Fruit fly (Drosophila melanogaster) whole organism, embryonic: Measurements from ENCODE around the gene Atu.

Experiments used
- Ada2b ChIP-seq: fragments of 200-800 bp; sonication (Bioruptor generic); IDR thresholded peaks from 2 replicates; pipeline ENCODE4 v1.3.6; 2022; ENCODE audit warnings: missing biosample characterization, missing genetic modification characterization
- B-H1 ChIP-seq: fragments of 200-800 bp; sonication (Bioruptor generic); IDR thresholded peaks from 3 replicates; pipeline ENCODE4 v1.3.6; 2022; ENCODE audit warnings: missing biosample characterization, missing genetic modification characterization
- Blimp-1 ChIP-seq: fragments of 200-800 bp; sonication (Bioruptor generic); optimal IDR thresholded peaks from 3 replicates; lab custom pipeline; 2018; ENCODE audit warnings: missing biosample characterization, missing genetic modification characterization, mild to moderate bottlenecking, moderate library complexity, missing genetic modification reagents
- CG10267 ChIP-seq: fragments of 200-800 bp; sonication (Bioruptor generic); optimal IDR thresholded peaks from 2 replicates; lab custom pipeline; 2018; ENCODE audit warnings: missing biosample characterization, mild to moderate bottlenecking, missing genetic modification characterization, moderate library complexity
- CG10654 ChIP-seq: fragments of 200-800 bp; sonication (Bioruptor generic); optimal IDR thresholded peaks from 2 replicates; lab custom pipeline; 2016; ENCODE audit warnings: missing biosample characterization, missing genetic modification characterization
- CG15073 ChIP-seq: fragments of 200-800 bp; sonication (Bioruptor generic); optimal IDR thresholded peaks from 2 replicates; lab custom pipeline; 2016; ENCODE audit warnings: missing biosample characterization, missing genetic modification characterization
- CG15269 ChIP-seq: fragments of 200-800 bp; sonication (Bioruptor generic); optimal IDR thresholded peaks from 2 replicates; lab custom pipeline; 2018; ENCODE audit warnings: missing biosample characterization, mild to moderate bottlenecking, missing genetic modification characterization, moderate library complexity
- CG1529 ChIP-seq: fragments of 200-800 bp; sonication (Bioruptor generic); optimal IDR thresholded peaks from 3 replicates; lab custom pipeline; 2018; ENCODE audit warnings: missing biosample characterization, missing genetic modification characterization
- CG1603 ChIP-seq: fragments of 200-800 bp; sonication (Bioruptor generic); optimal IDR thresholded peaks from 2 replicates; lab custom pipeline; 2019; ENCODE audit warnings: missing biosample characterization, mild to moderate bottlenecking, missing genetic modification characterization, moderate library complexity
- CG1792 ChIP-seq: fragments of 200-800 bp; sonication (Bioruptor generic); optimal IDR thresholded peaks from 2 replicates; lab custom pipeline; 2016; ENCODE audit warnings: missing biosample characterization, missing genetic modification characterization
- CG1832 ChIP-seq: fragments of 200-800 bp; sonication (Bioruptor generic); optimal IDR thresholded peaks from 2 replicates; lab custom pipeline; 2017; ENCODE audit warnings: missing biosample characterization, mild to moderate bottlenecking, missing genetic modification characterization, inconsistent platforms
- CG18599 ChIP-seq: fragments of 200-800 bp; sonication (Bioruptor generic); optimal IDR thresholded peaks from 3 replicates; lab custom pipeline; 2017; ENCODE audit warnings: missing biosample characterization, missing genetic modification characterization, mild to moderate bottlenecking, moderate library complexity, missing genetic modification reagents
- CG2129 ChIP-seq: fragments of 200-800 bp; sonication (Bioruptor generic); IDR thresholded peaks from 2 replicates; pipeline ENCODE4 v1.3.6; 2022; ENCODE audit warnings: missing biosample characterization, missing genetic modification characterization; ENCODE audit not compliant: partially characterized antibody
- CG2678 ChIP-seq: fragments of 200-800 bp; sonication (Bioruptor generic); optimal IDR thresholded peaks from 3 replicates; lab custom pipeline; 2019; ENCODE audit warnings: missing biosample characterization, mild to moderate bottlenecking, missing genetic modification characterization, moderate library complexity
- CG30020 ChIP-seq: fragments of 200-800 bp; optimal IDR thresholded peaks from 2 replicates; lab custom pipeline; 2019; ENCODE audit warnings: missing biosample characterization, mild to moderate bottlenecking, missing genetic modification characterization, moderate library complexity
- CG32772 ChIP-seq: fragments of 200-800 bp; sonication (Bioruptor generic); IDR thresholded peaks from 2 replicates; pipeline ENCODE4 v1.3.6; 2022; ENCODE audit warnings: missing biosample characterization, missing genetic modification characterization
- Chrac-16 ChIP-seq: fragments of 200-800 bp; sonication (Bioruptor generic); optimal IDR thresholded peaks from 3 replicates; lab custom pipeline; 2016; ENCODE audit warnings: missing biosample characterization, missing genetic modification characterization
- D ChIP-seq, 2 experiments: fragments of 200-800 bp in 1 of 2; fragments of >200 bp in 1 of 2; sonication (Bioruptor generic) in 1 of 2; optimal IDR thresholded peaks; 2 replicates in 1 of 2; 3 replicates in 1 of 2; lab custom pipeline; 2017; ENCODE audit warnings: mild to moderate bottlenecking in 1 of 2, missing biosample characterization in 1 of 2, missing genetic modification characterization in 1 of 2, missing genetic modification reagents in 1 of 2
- Deaf1 ChIP-seq: fragments of 200-800 bp; optimal IDR thresholded peaks from 3 replicates; lab custom pipeline; 2019; ENCODE audit warnings: missing biosample characterization, mild to moderate bottlenecking, missing genetic modification characterization, moderate library complexity
- Hr39 ChIP-seq: fragments of >200 bp; optimal IDR thresholded peaks from 2 replicates; lab custom pipeline; 2017
- Lhr ChIP-seq: fragments of 200-800 bp; sonication (Bioruptor generic); optimal IDR thresholded peaks from 3 replicates; lab custom pipeline; 2017; ENCODE audit warnings: mild to moderate bottlenecking, missing biosample characterization, missing genetic modification reagents, missing genetic modification characterization
- MTF-1 ChIP-seq: fragments of 200-800 bp; sonication (Bioruptor generic); optimal IDR thresholded peaks from 2 replicates; lab custom pipeline; 2018; ENCODE audit warnings: missing biosample characterization, mild to moderate bottlenecking, missing genetic modification characterization, borderline replicate concordance
- Neu2 ChIP-seq: fragments of 200-800 bp; sonication (Bioruptor generic); optimal IDR thresholded peaks from 3 replicates; lab custom pipeline; 2016; ENCODE audit warnings: missing biosample characterization, missing genetic modification characterization, borderline replicate concordance
- ab ChIP-seq: fragments of 200-800 bp; sonication (Bioruptor generic); optimal IDR thresholded peaks from 2 replicates; lab custom pipeline; 2016; ENCODE audit warnings: missing biosample characterization, missing genetic modification characterization
- ac ChIP-seq: fragments of 200-800 bp; sonication (Bioruptor generic); optimal IDR thresholded peaks from 3 replicates; lab custom pipeline; 2017; ENCODE audit warnings: missing biosample characterization, mild to moderate bottlenecking, missing genetic modification characterization
- aop ChIP-seq: fragments of 200-800 bp; sonication (Bioruptor generic); IDR thresholded peaks from 2 replicates; pipeline ENCODE4 v1.3.6; 2022; ENCODE audit warnings: missing biosample characterization, missing genetic modification characterization
- bab2 ChIP-seq: fragments of 200-800 bp; sonication (Bioruptor generic); optimal IDR thresholded peaks from 2 replicates; lab custom pipeline; 2016; ENCODE audit warnings: missing biosample characterization, missing genetic modification characterization
- caup ChIP-seq: fragments of 200-800 bp; sonication (Bioruptor generic); optimal IDR thresholded peaks from 3 replicates; lab custom pipeline; 2017; ENCODE audit warnings: missing biosample characterization, mild to moderate bottlenecking, missing genetic modification characterization, moderate library complexity; ENCODE audit not compliant: severe bottlenecking
- cg ChIP-seq: fragments of 200-800 bp; sonication (Bioruptor generic); optimal IDR thresholded peaks from 3 replicates; lab custom pipeline; 2019; ENCODE audit warnings: missing biosample characterization, mild to moderate bottlenecking, missing genetic modification characterization, moderate library complexity
- chn ChIP-seq: fragments of 200-800 bp; sonication (Bioruptor generic); optimal IDR thresholded peaks from 2 replicates; lab custom pipeline; 2016; ENCODE audit warnings: missing biosample characterization, missing genetic modification characterization
- en ChIP-seq: fragments of 200-800 bp; sonication (Bioruptor generic); optimal IDR thresholded peaks from 2 replicates; lab custom pipeline; 2016; ENCODE audit warnings: missing biosample characterization, missing genetic modification characterization
- fd102C ChIP-seq: fragments of 200-800 bp; sonication (Bioruptor generic); optimal IDR thresholded peaks from 2 replicates; lab custom pipeline; 2018; ENCODE audit warnings: missing biosample characterization, mild to moderate bottlenecking, missing genetic modification characterization, moderate library complexity
- fu2 ChIP-seq: fragments of 200-800 bp; sonication (Bioruptor generic); optimal IDR thresholded peaks from 2 replicates; lab custom pipeline; 2016; ENCODE audit warnings: missing biosample characterization, missing genetic modification characterization
- hbn ChIP-seq: fragments of 200-800 bp; sonication (Bioruptor generic); IDR thresholded peaks from 2 replicates; pipeline ENCODE4 v1.3.6; 2022; ENCODE audit warnings: missing biosample characterization, missing genetic modification characterization; ENCODE audit not compliant: partially characterized antibody
- lab ChIP-seq: fragments of 200-800 bp; sonication (Bioruptor generic); optimal IDR thresholded peaks from 3 replicates; lab custom pipeline; 2017; ENCODE audit warnings: missing biosample characterization, missing genetic modification characterization, mild to moderate bottlenecking, moderate library complexity, missing genetic modification reagents
- pan ChIP-seq, 4 experiments: fragments of >200 bp in 3 of 4; fragments of 200-800 bp in 1 of 4; sonication (Bioruptor generic) in 1 of 4; optimal IDR thresholded peaks in 3 of 4; IDR thresholded peaks in 1 of 4; 2 replicates each; pipeline versions ENCODE4 v1.3.6 to Lab custom; 2017 to 2022; ENCODE audit warnings: missing biosample characterization in 2 of 4, missing genetic modification characterization in 2 of 4, mixed read lengths in 1 of 4
- ranshi ChIP-seq: fragments of 200-800 bp; sonication (Bioruptor generic); IDR thresholded peaks from 2 replicates; pipeline ENCODE4 v1.3.6; 2022; ENCODE audit warnings: missing biosample characterization, missing genetic modification characterization
- rib ChIP-seq: fragments of 200-800 bp; sonication (Bioruptor generic); IDR thresholded peaks from 2 replicates; pipeline ENCODE4 v1.3.6; 2022; ENCODE audit warnings: missing biosample characterization, missing genetic modification characterization
- sim ChIP-seq: fragments of 200-800 bp; sonication (Bioruptor generic); IDR thresholded peaks from 2 replicates; pipeline ENCODE4 v1.3.6; 2022; ENCODE audit warnings: missing biosample characterization, missing genetic modification characterization
- slp2 ChIP-seq: fragments of 200-800 bp; sonication (Bioruptor generic); optimal IDR thresholded peaks from 2 replicates; lab custom pipeline; 2016; ENCODE audit warnings: missing biosample characterization, missing genetic modification characterization
- sr ChIP-seq: fragments of 200-800 bp; sonication (Bioruptor generic); IDR thresholded peaks from 3 replicates; pipeline ENCODE4 v1.3.6; 2022; ENCODE audit warnings: missing biosample characterization, missing genetic modification characterization
- sug ChIP-seq: fragments of 200-800 bp; optimal IDR thresholded peaks from 2 replicates; lab custom pipeline; 2019; ENCODE audit warnings: missing biosample characterization, mild to moderate bottlenecking, missing genetic modification characterization, moderate library complexity
- tio ChIP-seq: fragments of 200-800 bp; sonication (Bioruptor generic); optimal IDR thresholded peaks from 2 replicates; lab custom pipeline; 2017; ENCODE audit warnings: missing biosample characterization, missing genetic modification characterization, inconsistent platforms
- unc-4 ChIP-seq: fragments of 200-800 bp; sonication (Bioruptor generic); IDR thresholded peaks from 2 replicates; pipeline ENCODE4 v1.3.6; 2022; ENCODE audit warnings: missing biosample characterization, missing genetic modification characterization; ENCODE audit not compliant: partially characterized antibody
- usp ChIP-seq: fragments of >200 bp; optimal IDR thresholded peaks from 2 replicates; lab custom pipeline; 2017; ENCODE audit warnings: missing biosample characterization, missing genetic modification characterization
- vnd ChIP-seq: fragments of 200-800 bp; sonication (Bioruptor generic); IDR thresholded peaks from 3 replicates; pipeline ENCODE4 v1.3.6; 2022; ENCODE audit warnings: missing biosample characterization, missing genetic modification characterization; ENCODE audit not compliant: partially characterized antibody
- zen2 ChIP-seq: fragments of 200-800 bp; sonication (Bioruptor generic); IDR thresholded peaks from 3 replicates; pipeline ENCODE4 v1.3.6; 2022; ENCODE audit warnings: missing biosample characterization, missing genetic modification characterization; ENCODE audit not compliant: partially characterized antibody
- zf30C ChIP-seq: fragments of 200-800 bp; sonication (Bioruptor generic); optimal IDR thresholded peaks from 3 replicates; lab custom pipeline; 2018; ENCODE audit warnings: missing biosample characterization, mild to moderate bottlenecking, missing genetic modification characterization

The Atu gene

dm6 chr3R:5620387-5620956 is 7.3 kb downstream of the Atu start (continued):
- TF ChIP-seq pan (optimal IDR thresholded peaks at IDR 0.05; lab: Kevin White, UChicago) (no peak), pan (GFP tag; optimal IDR thresholded peaks at IDR 0.05 in 1 of 2, IDR thresholded peaks at IDR 0.05 in 1 of 2) (peak in 1 of 2 experiments; percentile 68), CG15269 (peak; percentile 58), CG1603 (tag; lab: Kevin White, UChicago) (peak; percentile 71), sug (tag; lab: Kevin White, UChicago) (peak; percentile 13), zen2 (GFP tag; lab: Robert Waterston, UW) (no peak), tio (peak; percentile 77), bab2 (GFP tag; lab: Kevin White, UChicago) (peak; percentile 69), zf30C (GFP tag; lab: Kevin White, UChicago) (peak; percentile 34), CG30020 (tag; lab: Kevin White, UChicago) (peak; percentile 17), vnd (no peak), chn (GFP tag; lab: Kevin White, UChicago) (peak; percentile 43), Lhr (GFP tag; lab: Kevin White, UChicago) (no peak), unc-4 (GFP tag; lab: Robert Waterston, UW) (no peak), Neu2 (GFP tag; lab: Kevin White, UChicago) (no peak), Blimp-1 (GFP tag; lab: Kevin White, UChicago) (no peak), en (peak; percentile 49), sim (no peak), Hr39 (lab: Kevin White, UChicago) (no peak), ac (GFP tag; lab: Kevin White, UChicago) (no peak), Deaf1 (tag; lab: Kevin White, UChicago) (peak; percentile 25), Ada2b (GFP tag; lab: Robert Waterston, UW) (0 out of 2 replicates have a peak, but pooled peaks have one; percentile 46), CG32772 (GFP tag; lab: Robert Waterston, UW) (peak; percentile 32; the same call in 1 of the 2 replicates), MTF-1 (GFP tag; lab: Kevin White, UChicago) (peak; percentile 25), rib (no peak), slp2 (peak; percentile 48), fd102C (no peak), B-H1 (GFP tag; lab: Robert Waterston, UW) (peak; percentile 33; the same call in 2 of the 3 replicates), cg (GFP tag; lab: Kevin White, UChicago) (no peak), aop (GFP tag; lab: Robert Waterston, UW) (no peak), CG18599 (GFP tag; lab: Kevin White, UChicago) (peak; percentile 65), CG1832 (GFP tag; lab: Kevin White, UChicago) (no peak), sr (GFP tag; lab: Robert Waterston, UW) (no peak), CG10654 (peak; percentile 40), fu2 (GFP tag; lab: Kevin White, UChicago) (peak; percentile 44), CG1529 (peak; percentile 42), CG15073 (GFP tag; lab: Kevin White, UChicago) (peak; percentile 8), D (optimal IDR thresholded peaks at IDR 0.05; lab: Kevin White, UChicago) (no peak), D (GFP tag; optimal IDR thresholded peaks at IDR 0.05; lab: Kevin White, UChicago) (peak; percentile 71), caup (GFP tag; lab: Kevin White, UChicago) (peak; percentile 51), Chrac-16 (GFP tag; lab: Kevin White, UChicago) (peak; percentile 39), lab (GFP tag; lab: Kevin White, UChicago) (peak; percentile 44), ranshi (peak; percentile 65; the same call in 1 of the 2 replicates), CG2129 (GFP tag; lab: Robert Waterston, UW) (no peak), ab (GFP tag; lab: Kevin White, UChicago) (peak; percentile 48), usp (GFP tag; lab: Kevin White, UChicago) (no peak), CG1792 (GFP tag; lab: Kevin White, UChicago) (peak; percentile 40), hbn (GFP tag; lab: Robert Waterston, UW) (no peak), CG2678 (tag; lab: Kevin White, UChicago) (peak; percentile 80), CG10267 (tag; lab: Kevin White, UChicago) (peak; percentile 47)
